Fruit fly (Drosophila melanogaster): ENCODE results near the gene CG4238.

CG4238 gene

DNA sequence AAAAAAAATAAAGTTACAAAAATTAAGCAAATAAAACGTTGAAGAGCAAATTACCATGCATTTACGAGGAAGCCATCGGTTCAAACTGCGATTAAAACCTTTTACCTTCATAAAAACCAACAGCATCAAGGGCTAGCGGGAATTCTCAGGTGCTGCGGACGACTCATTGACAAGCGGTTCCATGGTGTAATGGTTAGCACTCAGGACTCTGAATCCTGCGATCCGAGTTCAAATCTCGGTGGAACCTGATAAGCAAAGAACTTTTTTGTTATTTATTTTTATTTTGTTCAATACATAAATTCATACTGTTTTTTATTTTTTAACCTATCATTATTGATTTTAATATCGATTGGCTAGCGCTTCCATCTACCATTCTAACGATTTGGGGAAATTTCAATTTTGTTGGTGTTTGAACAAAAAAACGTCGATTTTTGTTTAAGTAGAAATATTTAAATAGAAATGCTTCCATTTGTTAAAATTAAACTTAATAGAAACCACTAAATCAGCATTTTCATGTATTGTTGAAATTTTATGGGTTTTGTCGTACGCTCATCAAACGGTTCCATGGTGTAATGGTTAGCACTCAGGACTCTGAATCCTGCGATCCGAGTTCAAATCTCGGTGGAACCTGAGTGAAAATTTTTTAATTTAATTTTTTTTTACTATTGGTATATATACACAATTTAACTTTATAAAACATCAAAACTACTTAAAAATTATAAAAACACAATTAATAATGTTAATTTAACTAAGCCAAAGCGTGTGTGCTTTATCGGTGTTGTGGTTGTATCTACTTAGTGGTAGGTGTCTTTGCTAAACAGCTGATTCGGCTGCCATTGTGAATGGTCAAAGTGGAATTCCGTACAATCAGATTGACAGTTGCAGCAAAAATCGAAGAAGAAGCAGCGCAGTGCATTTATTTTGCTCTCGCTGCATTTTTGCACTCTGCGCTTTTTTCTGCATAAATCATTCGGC, at the start of gene CG4238:
CG4238 (plus strand) TSS at position 880 of the 975 bp plus-strand sequence.
- no peak for TF ChIP-seq usp (GFP tag; optimal IDR thresholded peaks at IDR 0.05)

DNA sequence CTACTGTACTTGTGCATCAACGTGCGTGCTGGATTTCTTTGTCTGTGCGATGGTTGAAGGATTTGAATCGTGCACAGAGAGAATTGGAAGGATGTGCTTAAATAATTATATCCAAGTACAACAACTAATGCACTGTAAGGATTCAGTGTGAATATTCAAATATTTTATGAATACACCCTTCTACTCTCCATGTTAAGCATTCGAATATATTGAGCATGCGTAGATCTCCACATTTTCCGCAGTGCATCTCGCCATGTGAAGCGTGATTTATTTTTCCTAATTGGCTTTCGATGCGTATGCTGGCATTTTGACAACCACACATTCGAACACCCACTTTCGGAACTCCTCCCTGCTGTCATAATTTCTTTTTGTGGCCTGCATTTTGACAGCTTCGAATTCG, 49.6 kb upstream of the CG4238 start:
- TF ChIP-seq pan (optimal IDR thresholded peaks at IDR 0.05) (no peak), EcR (GFP tag; optimal IDR thresholded peaks at IDR 0.05) (no peak)

DNA sequence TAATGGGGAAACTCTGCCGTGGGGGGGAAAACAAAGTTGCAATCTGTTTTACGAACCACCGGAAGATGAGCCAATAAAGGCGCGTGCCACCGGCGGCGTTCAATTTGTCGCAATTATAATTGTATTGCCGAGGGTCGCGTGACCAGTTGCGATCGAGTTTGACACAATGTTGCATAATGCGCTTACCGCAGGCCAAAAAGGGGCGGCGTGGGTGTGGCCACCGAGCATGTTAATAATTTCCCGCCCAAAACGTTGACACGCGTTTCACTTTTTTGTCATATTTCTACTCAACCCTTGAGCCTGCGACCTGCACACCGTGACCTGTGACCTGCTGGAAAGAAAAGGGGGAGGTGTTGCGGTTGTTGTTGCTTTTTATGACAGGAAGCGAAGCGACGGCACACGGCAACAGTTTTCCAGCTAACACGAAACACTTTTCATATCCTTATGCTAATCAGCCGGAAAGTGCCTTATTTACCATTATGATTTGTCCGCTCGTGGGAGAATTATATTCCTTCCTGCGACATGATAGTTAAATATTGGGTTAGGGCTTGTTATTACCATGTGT, 47.6 kb upstream of the CG4238 start:
- TF ChIP-seq EcR (GFP tag; optimal IDR thresholded peaks at IDR 0.05) (no peak), pan (optimal IDR thresholded peaks at IDR 0.05) (no peak), usp (GFP tag; optimal IDR thresholded peaks at IDR 0.05) (no peak), psq (optimal IDR thresholded peaks at IDR 0.05) (no peak), CG8478 (optimal IDR thresholded peaks at IDR 0.05) (no peak), Dll (optimal IDR thresholded peaks at IDR 0.05) (no peak)

DNA sequence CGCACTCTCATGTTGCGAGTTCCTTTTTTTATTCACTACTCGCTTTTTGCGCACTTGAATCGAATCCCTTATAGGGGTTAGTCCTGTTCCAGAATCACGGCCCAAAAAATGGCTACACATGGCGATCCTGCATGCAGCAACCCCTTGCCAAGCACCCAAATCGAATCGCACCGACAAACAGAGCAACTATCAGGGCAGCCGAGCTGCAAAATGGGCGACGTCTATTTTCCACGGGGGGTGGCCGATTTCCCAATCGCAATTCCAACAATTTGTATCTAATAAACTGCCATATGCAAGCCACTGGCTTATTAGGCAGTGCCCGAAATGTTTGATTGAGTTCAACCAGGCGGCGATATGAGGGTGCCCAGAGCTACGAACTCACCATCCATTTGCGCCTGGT, 42.4 kb upstream of the CG4238 start:
- TF ChIP-seq psq (optimal IDR thresholded peaks at IDR 0.05) (no peak), Dll (optimal IDR thresholded peaks at IDR 0.05) (no peak), CG8478 (optimal IDR thresholded peaks at IDR 0.05) (no peak), usp (GFP tag; optimal IDR thresholded peaks at IDR 0.05) (no peak), pan (optimal IDR thresholded peaks at IDR 0.05) (no peak), EcR (GFP tag; optimal IDR thresholded peaks at IDR 0.05) (no peak)

DNA sequence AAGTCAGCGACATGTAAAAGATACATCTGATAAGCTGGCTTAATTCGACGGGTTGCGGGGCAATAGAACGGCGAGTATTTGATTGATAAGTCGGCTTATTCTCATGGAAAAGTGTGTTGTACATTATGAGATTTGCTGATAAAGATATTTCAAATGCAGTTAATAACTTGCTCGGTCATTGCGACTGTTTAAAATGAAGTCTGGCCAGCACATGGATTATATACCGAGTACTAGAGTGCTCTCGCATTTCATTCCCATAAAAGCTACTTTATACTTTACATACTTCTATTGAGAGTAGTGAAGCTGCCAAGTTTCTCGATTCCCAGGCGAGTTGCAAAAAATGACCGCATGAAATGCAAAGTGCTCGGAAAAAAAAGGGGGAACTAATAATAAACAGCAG, 41.8 kb upstream of the CG4238 start:
- TF ChIP-seq pan (optimal IDR thresholded peaks at IDR 0.05), result no peak
- no peak for TF ChIP-seq Dll (optimal IDR thresholded peaks at IDR 0.05)
- no peak for TF ChIP-seq EcR (GFP tag; optimal IDR thresholded peaks at IDR 0.05)
- no peak for TF ChIP-seq psq (optimal IDR thresholded peaks at IDR 0.05)
- TF ChIP-seq CG8478 (optimal IDR thresholded peaks at IDR 0.05), result no peak
- TF ChIP-seq usp (GFP tag; optimal IDR thresholded peaks at IDR 0.05), result no peak

DNA sequence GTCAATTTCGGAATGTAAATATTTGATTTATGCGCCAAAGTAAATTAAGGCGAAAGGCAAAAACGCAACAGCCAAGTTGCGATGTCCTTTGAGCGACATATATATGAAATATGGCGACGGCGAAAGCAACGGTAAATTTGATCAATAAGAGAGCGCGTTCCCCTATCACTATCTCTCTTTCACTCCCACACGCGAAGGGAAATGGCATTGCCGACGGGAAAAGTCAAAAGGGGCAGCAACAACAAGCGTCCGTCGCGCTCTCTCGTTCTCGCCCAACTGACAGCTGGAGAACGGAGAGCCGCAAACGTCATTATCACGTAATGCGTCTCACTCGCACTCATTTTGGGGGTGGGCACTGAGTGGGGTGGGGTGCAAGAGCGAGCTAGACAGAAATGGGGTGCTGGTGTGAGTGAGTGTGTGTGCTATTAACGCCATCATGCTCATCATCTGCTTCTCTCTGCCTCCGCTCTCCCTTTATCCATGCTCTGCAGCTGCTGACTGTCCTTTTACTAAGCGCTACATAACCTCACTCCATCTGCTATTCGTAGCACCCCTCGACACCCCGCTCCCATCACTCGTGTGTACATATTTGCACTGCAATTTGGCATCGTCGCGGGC, 39.2 kb upstream of the CG4238 start, which contains the start of gene erm:
erm (minus strand) TSS at position 51 of the 618 bp plus-strand sequence.
- no peak for TF ChIP-seq CG8478 (optimal IDR thresholded peaks at IDR 0.05)
- no peak for TF ChIP-seq Dll (optimal IDR thresholded peaks at IDR 0.05)
- no peak for TF ChIP-seq pan (optimal IDR thresholded peaks at IDR 0.05)
- no peak for TF ChIP-seq usp (GFP tag; optimal IDR thresholded peaks at IDR 0.05)
- TF ChIP-seq psq (optimal IDR thresholded peaks at IDR 0.05), result no peak
- TF ChIP-seq EcR (GFP tag; optimal IDR thresholded peaks at IDR 0.05), result no peak

DNA sequence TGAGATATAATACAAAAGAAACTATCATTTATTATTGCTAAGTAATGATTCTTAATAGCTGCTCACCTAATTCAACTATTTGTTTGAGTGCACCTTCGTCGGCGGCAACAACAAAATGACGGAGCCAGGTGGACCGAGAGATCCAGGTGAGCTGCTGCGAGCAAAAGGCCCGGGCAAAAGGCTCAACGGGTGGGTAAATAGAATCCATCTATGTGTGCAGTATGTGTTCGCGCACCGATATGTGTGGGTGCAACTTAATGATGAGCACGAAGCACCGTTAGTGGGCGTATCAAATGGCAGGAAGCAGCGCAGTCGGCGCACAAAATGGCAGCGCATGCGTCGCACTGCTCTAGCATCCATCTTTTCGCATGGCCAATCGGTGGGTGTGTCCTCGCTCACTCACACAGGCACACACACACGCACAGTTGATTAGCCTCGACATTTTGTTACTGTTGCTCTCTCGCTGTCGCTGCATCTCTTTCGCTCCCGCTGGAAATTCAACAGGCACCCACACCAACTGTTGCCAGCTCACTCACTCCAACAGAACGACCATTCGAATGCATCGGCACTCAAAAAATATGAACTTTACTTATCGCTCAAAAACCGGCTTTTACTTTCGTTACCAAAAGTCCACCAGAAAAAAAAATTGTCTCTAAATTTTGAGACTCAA, 37.1 kb upstream of the CG4238 start:
- TF ChIP-seq EcR (GFP tag; optimal IDR thresholded peaks at IDR 0.05) (no peak), Dll (optimal IDR thresholded peaks at IDR 0.05) (peak; percentile 79), usp (GFP tag; optimal IDR thresholded peaks at IDR 0.05) (no peak), pan (optimal IDR thresholded peaks at IDR 0.05) (no peak), psq (optimal IDR thresholded peaks at IDR 0.05) (no peak), CG8478 (optimal IDR thresholded peaks at IDR 0.05) (peak; percentile 89)

DNA sequence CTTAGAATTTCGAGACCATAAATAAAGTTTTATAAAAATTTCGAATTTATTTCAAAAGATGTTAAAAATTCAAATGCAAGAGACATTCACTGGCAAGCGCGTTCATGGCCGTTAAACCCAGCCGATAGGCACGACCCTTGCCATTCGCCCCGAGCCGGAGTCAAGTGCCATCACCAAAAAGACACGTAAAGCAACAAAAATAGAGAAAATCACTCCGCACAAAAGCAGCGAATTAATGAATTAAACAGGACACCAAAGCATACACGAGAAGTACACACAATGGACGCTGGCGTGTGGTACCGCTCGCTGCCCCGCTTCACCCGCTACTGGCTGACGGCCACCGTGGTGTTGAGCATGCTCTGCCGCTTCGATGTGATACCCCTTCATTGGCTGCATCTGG, 35.7 kb upstream of the CG4238 start, which contains the start of gene Der-1:
Der-1 (plus strand) TSS at position 1 of the 400 bp plus-strand sequence.
- TF ChIP-seq psq (optimal IDR thresholded peaks at IDR 0.05) (no peak), CG8478 (optimal IDR thresholded peaks at IDR 0.05) (no peak), EcR (GFP tag; optimal IDR thresholded peaks at IDR 0.05) (no peak), pan (optimal IDR thresholded peaks at IDR 0.05) (no peak), Dll (optimal IDR thresholded peaks at IDR 0.05) (no peak), usp (GFP tag; optimal IDR thresholded peaks at IDR 0.05) (no peak)

DNA sequence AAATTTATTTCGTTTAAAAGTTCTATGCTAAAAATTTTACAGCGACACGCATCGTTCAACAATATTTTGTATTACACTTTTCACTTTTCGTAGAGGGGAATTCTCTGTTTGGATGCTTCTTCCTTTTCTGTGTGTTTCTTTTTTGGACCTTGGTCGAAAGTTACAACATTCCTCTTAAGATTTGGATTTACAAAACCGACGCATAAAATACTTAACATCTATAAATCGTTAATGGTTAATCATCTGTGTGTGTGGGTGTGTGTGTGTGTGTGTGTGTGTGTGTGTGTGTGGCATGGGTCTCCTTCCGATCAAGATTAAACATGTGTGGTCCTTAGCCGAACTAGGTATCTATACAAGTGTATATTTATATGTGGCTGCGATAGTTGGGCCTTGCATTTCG, 34.2 kb upstream of the CG4238 start:
- TF ChIP-seq psq (optimal IDR thresholded peaks at IDR 0.05) (no peak), pan (optimal IDR thresholded peaks at IDR 0.05) (no peak), Dll (optimal IDR thresholded peaks at IDR 0.05) (no peak), CG8478 (optimal IDR thresholded peaks at IDR 0.05) (no peak), EcR (GFP tag; optimal IDR thresholded peaks at IDR 0.05) (no peak), usp (GFP tag; optimal IDR thresholded peaks at IDR 0.05) (no peak)

DNA sequence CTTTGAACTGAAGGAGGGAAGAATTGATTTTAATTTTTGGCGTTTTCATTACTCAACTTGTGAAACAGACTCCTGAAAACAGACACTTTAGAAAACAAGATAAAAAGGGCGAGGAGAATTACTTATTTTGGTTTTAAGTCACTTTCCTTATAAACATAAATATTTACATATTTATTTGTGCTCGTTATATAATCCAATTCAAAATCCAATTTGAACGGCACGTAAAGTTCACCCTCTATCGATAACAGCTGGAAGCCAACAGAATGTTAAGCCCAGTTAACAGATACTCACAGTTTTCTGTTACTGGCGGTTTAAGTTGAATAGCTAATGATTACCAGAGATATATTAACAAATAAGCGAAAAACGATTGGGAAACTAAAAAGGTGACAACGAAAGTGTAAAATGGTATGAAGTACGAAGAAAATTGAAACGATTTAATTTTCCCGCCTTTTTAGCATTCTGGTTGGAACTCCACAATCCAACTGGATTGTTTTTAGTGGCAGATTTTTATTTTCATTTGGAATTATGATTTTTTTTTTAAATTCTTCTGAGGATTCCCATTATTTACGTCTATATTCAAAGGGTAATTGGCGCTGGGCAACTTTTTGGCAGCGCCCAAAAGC, 30.4 kb upstream of the CG4238 start:
- TF ChIP-seq Dll (optimal IDR thresholded peaks at IDR 0.05), result no peak
- no peak for TF ChIP-seq EcR (GFP tag; optimal IDR thresholded peaks at IDR 0.05)
- no peak for TF ChIP-seq psq (optimal IDR thresholded peaks at IDR 0.05)
- no peak for TF ChIP-seq usp (GFP tag; optimal IDR thresholded peaks at IDR 0.05)
- TF ChIP-seq CG8478 (optimal IDR thresholded peaks at IDR 0.05), result no peak
- no peak for TF ChIP-seq pan (optimal IDR thresholded peaks at IDR 0.05)

DNA sequence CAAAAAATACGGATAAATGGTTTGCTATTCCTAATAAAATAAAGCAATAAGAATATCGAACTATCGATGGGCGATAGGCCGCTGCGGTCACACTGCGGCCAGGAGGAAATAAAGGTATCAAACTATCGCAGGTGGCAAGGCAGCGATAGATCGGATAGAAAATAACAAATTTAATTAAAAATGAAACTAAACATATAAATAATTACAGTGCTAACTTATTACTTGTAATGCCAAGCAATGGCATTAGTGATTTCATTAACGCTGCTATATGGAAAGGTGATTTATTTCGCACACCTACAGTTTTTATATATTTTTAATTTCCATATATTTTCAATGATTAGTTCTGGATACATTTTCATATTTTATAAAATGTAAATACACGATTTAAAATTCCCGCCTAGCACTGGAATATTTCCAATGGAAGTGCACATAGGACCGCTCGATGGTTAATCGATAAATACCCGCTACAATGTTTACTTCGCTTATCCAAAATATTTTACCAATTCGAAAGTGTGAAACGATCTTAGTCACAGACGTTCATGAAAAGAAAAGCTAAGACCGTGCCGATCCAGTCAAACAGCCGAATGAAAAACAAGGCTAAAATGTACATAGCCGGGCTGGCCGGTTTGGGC, 28.8 kb upstream of the CG4238 start, which contains the start of the genes CG15356 and CG15362:
CG15356 (minus strand) TSS at position 48 of the 632 bp plus-strand sequence.
CG15362 (plus strand) TSS at position 469 of the 632 bp plus-strand sequence.
- no peak for TF ChIP-seq CG8478 (optimal IDR thresholded peaks at IDR 0.05)
- TF ChIP-seq EcR (GFP tag; optimal IDR thresholded peaks at IDR 0.05), result no peak

Measured in whole organism.